Worm (Caenorhabditis elegans): ENCODE measurements around the gene C16D2.1.

The C16D2.1 gene

DNA sequence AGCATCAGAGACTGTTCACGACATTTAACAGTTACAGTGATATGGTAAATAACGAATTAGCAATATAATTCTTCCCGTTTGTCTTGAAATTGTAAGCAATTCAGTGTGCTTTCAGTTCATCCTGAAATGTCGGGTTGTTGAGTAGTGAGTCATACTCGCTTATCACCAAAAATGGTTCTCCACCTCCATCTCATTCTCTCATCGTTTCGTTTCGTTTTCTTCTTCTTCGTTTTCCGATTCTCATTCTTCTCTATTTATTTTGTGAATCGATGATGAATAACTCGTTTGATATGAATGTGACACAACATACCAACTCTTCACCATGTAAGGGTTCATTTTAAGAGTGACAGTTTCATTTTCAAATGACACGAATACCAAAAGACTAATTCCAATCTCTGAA, 15.1 kb upstream of the C16D2.1 start:
- peak in 1 of 2 experiments; percentile 42 for TF ChIP-seq lin-35 (GFP tag; optimal IDR thresholded peaks at IDR 0.05)
- TF ChIP-seq vab-15 (tag; optimal IDR thresholded peaks at IDR 0.05) = no peak

DNA sequence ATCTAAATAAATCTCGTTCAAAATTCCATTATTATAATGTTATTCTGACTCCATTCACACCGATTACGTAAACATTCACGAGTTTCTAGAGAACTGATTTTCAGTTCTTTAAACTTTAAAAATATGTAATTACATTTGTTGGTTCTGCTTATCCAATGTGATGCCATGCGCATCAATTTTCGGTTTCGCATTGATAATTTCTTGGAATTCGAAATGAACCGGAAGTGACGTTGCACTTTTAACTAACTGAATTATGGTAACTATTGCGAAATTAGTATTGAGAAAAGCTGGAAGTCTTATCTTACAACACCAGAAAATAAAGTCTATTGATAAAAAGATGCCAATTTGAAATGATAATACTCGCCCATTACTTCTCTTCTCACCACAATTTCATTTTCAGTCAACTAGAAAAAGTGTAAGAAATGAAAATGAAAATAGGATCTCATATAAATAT, 13.6 kb upstream of the C16D2.1 start:
- TF ChIP-seq lin-35 (GFP tag; optimal IDR thresholded peaks at IDR 0.05) (peak in 1 of 2 experiments; percentile 32), mef-2 (tag; optimal IDR thresholded peaks at IDR 0.05) (no peak), xbp-1 (tag; optimal IDR thresholded peaks at IDR 0.05) (peak; percentile 18), fkh-10 (GFP tag; optimal IDR thresholded peaks at IDR 0.05) (peak; percentile 14), mdl-1 (tag; optimal IDR thresholded peaks at IDR 0.05) (no peak), nhr-19 (GFP tag; conservative IDR thresholded peaks at IDR 0.05) (peak; percentile 15; the same call in 1 of the 2 replicates), nhr-71 (tag; optimal IDR thresholded peaks at IDR 0.05) (peak; percentile 90), efl-1 (optimal IDR thresholded peaks at IDR 0.05) (no peak), efl-1 (GFP tag; optimal IDR thresholded peaks at IDR 0.05 in 1 of 2) (peak in 1 of 2 experiments; percentile 40), unc-86 (tag; optimal IDR thresholded peaks at IDR 0.05) (no peak), lsy-2 (tag; optimal IDR thresholded peaks at IDR 0.05) (peak; percentile 45 to 55), skn-1 (tag; optimal IDR thresholded peaks at IDR 0.05) (no peak), Y116A8C.19 (tag; optimal IDR thresholded peaks at IDR 0.05; ENCODE audit: borderline replicate concordance) (no peak), pax-3 (tag; optimal IDR thresholded peaks at IDR 0.05) (peak; percentile 77), mep-1 (tag; optimal IDR thresholded peaks at IDR 0.05) (peak; percentile 9), rnt-1 (tag; optimal IDR thresholded peaks at IDR 0.05) (no peak), ceh-63 (GFP tag; optimal IDR thresholded peaks at IDR 0.05) (no peak), nhr-12 (tag; optimal IDR thresholded peaks at IDR 0.05) (no peak), zip-4 (GFP tag; optimal IDR thresholded peaks at IDR 0.05) (peak; percentile 60), ceh-82 (tag; optimal IDR thresholded peaks at IDR 0.05) (no peak), dsc-1 (tag; optimal IDR thresholded peaks at IDR 0.05) (peak; percentile 93), egl-13 (tag; optimal IDR thresholded peaks at IDR 0.05) (peak; percentile 71), lin-15B (tag; optimal IDR thresholded peaks at IDR 0.05) (no peak), unc-62 (GFP tag; optimal IDR thresholded peaks at IDR 0.05) (no peak), nhr-47 (tag; optimal IDR thresholded peaks at IDR 0.05) (peak; percentile 82), lin-39 (tag; optimal IDR thresholded peaks at IDR 0.05) (no peak), pqm-1 (tag; optimal IDR thresholded peaks at IDR 0.05) (peak; percentile 3), nhr-77 (tag; optimal IDR thresholded peaks at IDR 0.05) (no peak), vab-15 (tag; optimal IDR thresholded peaks at IDR 0.05) (no peak), sox-4 (tag; optimal IDR thresholded peaks at IDR 0.05) (peak; percentile 96), irx-1 (tag; optimal IDR thresholded peaks at IDR 0.05) (no peak), ceh-90 (tag; optimal IDR thresholded peaks at IDR 0.05) (peak; percentile 19), nhr-11 (tag; optimal IDR thresholded peaks at IDR 0.05) (peak; percentile 69), ztf-4 (tag; optimal IDR thresholded peaks at IDR 0.05) (peak; percentile 53), efl-3 (GFP tag; optimal IDR thresholded peaks at IDR 0.05) (no peak), unc-30 (tag; optimal IDR thresholded peaks at IDR 0.05) (no peak), dpl-1 (GFP tag; optimal IDR thresholded peaks at IDR 0.05) (no peak), nhr-90 (tag; optimal IDR thresholded peaks at IDR 0.05; ENCODE audit: poor library complexity) (no peak), lin-13 (GFP tag; optimal IDR thresholded peaks at IDR 0.05) (peak; percentile 10), aha-1 (tag; optimal IDR thresholded peaks at IDR 0.05) (no peak), fkh-8 (tag; optimal IDR thresholded peaks at IDR 0.05) (peak; percentile 92), C16A3.4 (tag; optimal IDR thresholded peaks at IDR 0.05) (no peak), swsn-7 (tag; optimal IDR thresholded peaks at IDR 0.05) (peak; percentile 35), elt-2 (tag; optimal IDR thresholded peaks at IDR 0.05) (peak; percentile 69), tbx-2 (tag; optimal IDR thresholded peaks at IDR 0.05) (peak; percentile 7), nhr-20 (tag; optimal IDR thresholded peaks at IDR 0.05) (peak; percentile 51), lin-14 (GFP tag; optimal IDR thresholded peaks at IDR 0.05) (peak; percentile 67), sup-37 (GFP tag; optimal IDR thresholded peaks at IDR 0.05) (no peak), ceh-8 (GFP tag; optimal IDR thresholded peaks at IDR 0.05) (peak; percentile 16), zag-1 (tag; optimal IDR thresholded peaks at IDR 0.05) (no peak)

Measured in whole organism, L1 larva.